Worm (Caenorhabditis elegans): Measurements from ENCODE around the gene T23D5.3.
"Not testable (repeated sequence)": the region's sequence is repeated elsewhere in the genome, so short reads cannot be mapped to it uniquely, and the experiment has no call there.

ce11 chrV:15767385-15767784 is 33.9 kb upstream of the T23D5.3 start:
- TF ChIP-seq mdl-1, lir-3, nhr-28 (tag; optimal IDR thresholded peaks at IDR 0.05): not testable (repeated sequence)

Measured in whole organism, L4 larva.